Worm (Caenorhabditis elegans) whole organism, L4 larva: ENCODE results near the gene ptc-3.

Experiments
- F10B5.3 ChIP-seq: sonication (generic microtip); optimal IDR thresholded peaks from 2 replicates; lab custom pipeline; 2016; ENCODE audit warnings: mild to moderate bottlenecking, missing genetic modification characterization, missing compliant biosample characterization
- F44E2.7 ChIP-seq: fragments of 200-800 bp; sonication (Bioruptor generic); IDR thresholded peaks from 2 replicates; pipeline ENCODE4 v2.1.2; 2022; ENCODE audit warnings: missing genetic modification characterization, missing compliant biosample characterization
- F49E8.2 ChIP-seq: sonication (generic microtip); optimal IDR thresholded peaks from 2 replicates; lab custom pipeline; 2016; ENCODE audit warnings: missing compliant biosample characterization, mild to moderate bottlenecking, missing genetic modification characterization, borderline replicate concordance
- R02D3.7 ChIP-seq: fragments of 150-350 bp; sonication (generic microtip); optimal IDR thresholded peaks from 3 replicates; lab custom pipeline; 2014; ENCODE audit warnings: missing biosample characterization, missing genetic modification characterization
- Y75B8A.6 ChIP-seq: fragments of 200-800 bp; sonication (Bioruptor generic); IDR thresholded peaks from 2 replicates; pipeline ENCODE4 v1.3.6; 2022; ENCODE audit warnings: missing genetic modification reagents, missing genetic modification characterization, missing compliant biosample characterization
- ZK337.2 ChIP-seq: fragments of 200-800 bp; sonication (Bioruptor generic); IDR thresholded peaks from 2 replicates; pipeline ENCODE4 v1.3.6; 2022; ENCODE audit warnings: missing genetic modification reagents, missing genetic modification characterization, missing compliant biosample characterization
- ZK546.5 ChIP-seq, 2 experiments: sonication (generic microtip); optimal IDR thresholded peaks; 2 replicates each; lab custom pipeline; 2017; ENCODE audit warnings: missing biosample characterization in 2 of 2, missing genetic modification characterization in 2 of 2
- aha-1 ChIP-seq: fragments of 150-350 bp; peaks from one replicate; lab custom pipeline; 2014; ENCODE audit warnings: missing biosample characterization, missing genetic modification characterization
- ama-1 ChIP-seq: fragments of 150-350 bp; optimal IDR thresholded peaks from 2 replicates; lab custom pipeline; 2014; ENCODE audit warnings: inconsistent platforms, mixed read lengths
- attf-4 ChIP-seq: sonication (generic microtip); optimal IDR thresholded peaks from 3 replicates; lab custom pipeline; 2017; ENCODE audit warnings: missing biosample characterization, missing genetic modification characterization
- ceh-20 ChIP-seq: fragments of 200-800 bp; sonication (Bioruptor generic); IDR thresholded peaks from 2 replicates; pipeline ENCODE4 v1.3.6; 2022; ENCODE audit warnings: missing genetic modification reagents, missing genetic modification characterization, missing compliant biosample characterization
- ceh-32 ChIP-seq: sonication (generic microtip); optimal IDR thresholded peaks from 2 replicates; lab custom pipeline; 2016; ENCODE audit warnings: mild to moderate bottlenecking, missing genetic modification characterization, missing compliant biosample characterization; ENCODE audit not compliant: poor library complexity
- cey-2 ChIP-seq: sonication (generic microtip); optimal IDR thresholded peaks from 3 replicates; lab custom pipeline; 2017; ENCODE audit warnings: missing genetic modification characterization, mild to moderate bottlenecking, missing compliant biosample characterization, antibody characterized with exemption, borderline replicate concordance; ENCODE audit not compliant: insufficient read depth
- ctbp-1 ChIP-seq: fragments of 200-800 bp; sonication (Bioruptor generic); IDR thresholded peaks from 2 replicates; pipeline ENCODE4 v1.3.6; 2022; ENCODE audit warnings: missing genetic modification reagents, missing genetic modification characterization, missing compliant biosample characterization
- daf-16 ChIP-seq, 3 experiments: sonication (generic microtip); optimal IDR thresholded peaks; 2 replicates each; lab custom pipeline; 2016 to 2017; ENCODE audit warnings: missing genetic modification characterization in 3 of 3, missing genetic modification reagents in 3 of 3, mild to moderate bottlenecking in 2 of 3, missing compliant biosample characterization in 2 of 3, missing biosample characterization in 1 of 3, moderate library complexity in 1 of 3
- dmd-6 ChIP-seq: fragments of 200-800 bp; sonication (Bioruptor generic); IDR thresholded peaks from 2 replicates; pipeline ENCODE4 v1.3.6; 2022; ENCODE audit warnings: missing genetic modification reagents, missing genetic modification characterization, missing compliant biosample characterization
- dpl-1 ChIP-seq: fragments of 150-350 bp; optimal IDR thresholded peaks from 2 replicates; lab custom pipeline; 2014; ENCODE audit warnings: missing biosample characterization, missing genetic modification reagents, missing genetic modification characterization
- dve-1 ChIP-seq: sonication (generic microtip); optimal IDR thresholded peaks from 2 replicates; lab custom pipeline; 2017; ENCODE audit warnings: antibody characterized with exemption, mild to moderate bottlenecking, missing genetic modification characterization, missing compliant biosample characterization; ENCODE audit not compliant: insufficient read depth
- fkh-10 ChIP-seq: fragments of 150-350 bp; optimal IDR thresholded peaks from 2 replicates; lab custom pipeline; 2014; ENCODE audit warnings: missing biosample characterization, missing genetic modification reagents, missing genetic modification characterization
- gei-8 ChIP-seq: fragments of 200-800 bp; sonication (Bioruptor generic); optimal IDR thresholded peaks from 2 replicates; lab custom pipeline; 2018; ENCODE audit warnings: mild to moderate bottlenecking, missing genetic modification characterization, missing compliant biosample characterization
- hlh-11 ChIP-seq: fragments of 200-800 bp; sonication (Bioruptor generic); optimal IDR thresholded peaks from 2 replicates; lab custom pipeline; 2018; ENCODE audit warnings: mild to moderate bottlenecking, missing genetic modification characterization, missing compliant biosample characterization
- jun-1 ChIP-seq: fragments of 150-350 bp; optimal IDR thresholded peaks from 2 replicates; lab custom pipeline; 2014; ENCODE audit warnings: missing biosample characterization, missing genetic modification reagents, missing genetic modification characterization
- lin-1 ChIP-seq: fragments of 200-800 bp; sonication (Bioruptor generic); IDR thresholded peaks from 2 replicates; pipeline ENCODE4 v1.3.6; 2022; ENCODE audit warnings: missing genetic modification reagents, missing genetic modification characterization, missing compliant biosample characterization
- lin-38 ChIP-seq: fragments of 200-800 bp; sonication (Bioruptor generic); IDR thresholded peaks from 2 replicates; pipeline ENCODE4 v1.3.6; 2022; ENCODE audit warnings: missing genetic modification reagents, missing genetic modification characterization, missing compliant biosample characterization
- lin-39 ChIP-seq: fragments of 150-350 bp; optimal IDR thresholded peaks from 2 replicates; lab custom pipeline; 2014; ENCODE audit warnings: missing biosample characterization, missing genetic modification reagents, missing genetic modification characterization
- lir-3 ChIP-seq: sonication (generic microtip); optimal IDR thresholded peaks from 2 replicates; lab custom pipeline; 2016; ENCODE audit warnings: mild to moderate bottlenecking, missing genetic modification characterization, missing compliant biosample characterization
- lsy-2 ChIP-seq, 2 experiments: fragments of 150-350 bp in 1 of 2; sonication (generic microtip) in 1 of 2; optimal IDR thresholded peaks; 2 replicates each; lab custom pipeline; 2014 to 2017; ENCODE audit warnings: missing biosample characterization in 2 of 2, missing genetic modification characterization in 2 of 2
- madf-5 ChIP-seq, 2 experiments: fragments of 200-800 bp; sonication (Bioruptor generic); IDR thresholded peaks; 2 replicates each; pipeline ENCODE4 v1.3.6; 2022; ENCODE audit warnings: missing compliant biosample characterization in 2 of 2, missing genetic modification characterization in 2 of 2
- madf-9 ChIP-seq: fragments of 200-800 bp; sonication (Bioruptor generic); conservative IDR thresholded peaks from 2 replicates; pipeline ENCODE4 v1.3.6; 2022; ENCODE audit warnings: missing genetic modification reagents, missing genetic modification characterization, missing compliant biosample characterization
- mdl-1 ChIP-seq, 2 experiments: fragments of 150-350 bp in 1 of 2; sonication (generic microtip) in 1 of 2; optimal IDR thresholded peaks; 2 replicates each; lab custom pipeline; 2014 to 2017; ENCODE audit warnings: missing biosample characterization in 2 of 2, missing genetic modification characterization in 2 of 2
- mep-1 ChIP-seq: fragments of 150-350 bp; sonication (generic microtip); optimal IDR thresholded peaks from 3 replicates; lab custom pipeline; 2014; ENCODE audit warnings: missing biosample characterization, missing genetic modification characterization
- mes-2 ChIP-seq: sonication (generic microtip); optimal IDR thresholded peaks from 2 replicates; lab custom pipeline; 2016; ENCODE audit warnings: missing genotype, mild to moderate bottlenecking, missing genetic modification characterization, missing compliant biosample characterization; ENCODE audit not compliant: poor library complexity, severe bottlenecking
- mxl-2 ChIP-seq: fragments of 200-800 bp; sonication (Bioruptor generic); conservative IDR thresholded peaks from 2 replicates; pipeline ENCODE4 v1.3.6; 2022; ENCODE audit warnings: missing genetic modification reagents, missing genetic modification characterization, missing compliant biosample characterization
- nhr-102 ChIP-seq: sonication (generic microtip); optimal IDR thresholded peaks from 2 replicates; lab custom pipeline; 2016; ENCODE audit warnings: mild to moderate bottlenecking, missing genetic modification characterization, moderate library complexity, missing compliant biosample characterization
- nhr-11 ChIP-seq: fragments of 150-350 bp; optimal IDR thresholded peaks from 2 replicates; lab custom pipeline; 2014; ENCODE audit warnings: missing biosample characterization, missing genetic modification characterization
- nhr-111 ChIP-seq: fragments of 200-800 bp; sonication (Bioruptor generic); optimal IDR thresholded peaks from 2 replicates; lab custom pipeline; 2018; ENCODE audit warnings: mild to moderate bottlenecking, missing genetic modification characterization, missing compliant biosample characterization
- nhr-41 ChIP-seq: fragments of 200-800 bp; sonication (Bioruptor generic); IDR thresholded peaks from 2 replicates; pipeline ENCODE4 v1.3.6; 2022; ENCODE audit warnings: missing genetic modification reagents, missing genetic modification characterization, missing compliant biosample characterization
- nhr-42 ChIP-seq: fragments of 200-800 bp; sonication (Bioruptor generic); IDR thresholded peaks from 2 replicates; pipeline ENCODE4 v1.3.6; 2022; ENCODE audit warnings: missing genetic modification characterization, missing compliant biosample characterization
- nhr-77 ChIP-seq: fragments of 150-350 bp; optimal IDR thresholded peaks from 2 replicates; lab custom pipeline; 2014; ENCODE audit warnings: missing biosample characterization, missing genetic modification characterization
- pha-4 ChIP-seq, 2 experiments: fragments of 150-350 bp in 1 of 2; fragments of 200-800 bp in 1 of 2; sonication (Bioruptor generic) in 1 of 2; IDR thresholded peaks in 1 of 2; optimal IDR thresholded peaks in 1 of 2; 2 replicates each; pipeline versions ENCODE4 v1.3.6 to Lab custom; 2014 to 2022; ENCODE audit warnings: missing genetic modification characterization in 2 of 2, missing genetic modification reagents in 2 of 2, missing biosample characterization in 1 of 2, missing compliant biosample characterization in 1 of 2
- rbr-2 ChIP-seq: sonication (generic microtip); optimal IDR thresholded peaks from 2 replicates; lab custom pipeline; 2016; ENCODE audit warnings: missing genotype, missing genetic modification characterization, missing compliant biosample characterization
- saeg-2 ChIP-seq: fragments of 200-800 bp; sonication (Bioruptor generic); IDR thresholded peaks from 2 replicates; pipeline ENCODE4 v1.3.6; 2022; ENCODE audit warnings: missing genetic modification reagents, missing genetic modification characterization, missing compliant biosample characterization
- spr-3 ChIP-seq: fragments of 200-800 bp; sonication (Bioruptor generic); optimal IDR thresholded peaks from 2 replicates; lab custom pipeline; 2018; ENCODE audit warnings: mild to moderate bottlenecking, missing genetic modification characterization, missing compliant biosample characterization
- tra-1 ChIP-seq: fragments of 200-800 bp; sonication (Bioruptor generic); IDR thresholded peaks from 2 replicates; pipeline ENCODE4 v1.3.6; 2022; ENCODE audit warnings: missing genetic modification reagents, missing genetic modification characterization, missing compliant biosample characterization
- unc-130 ChIP-seq: sonication (generic microtip); optimal IDR thresholded peaks from 2 replicates; lab custom pipeline; 2016; ENCODE audit warnings: missing genetic modification reagents, missing genetic modification characterization, missing compliant biosample characterization
- unc-39 ChIP-seq: sonication (generic microtip); optimal IDR thresholded peaks from 2 replicates; lab custom pipeline; 2017; ENCODE audit warnings: missing biosample characterization, missing genetic modification characterization
- zip-2 ChIP-seq: fragments of 150-350 bp; optimal IDR thresholded peaks from 2 replicates; lab custom pipeline; 2014; ENCODE audit warnings: missing biosample characterization, missing genetic modification characterization
- ztf-7 ChIP-seq: fragments of 150-350 bp; optimal IDR thresholded peaks from 2 replicates; lab custom pipeline; 2014; ENCODE audit warnings: missing biosample characterization, missing genetic modification characterization

ptc-3 gene

DNA sequence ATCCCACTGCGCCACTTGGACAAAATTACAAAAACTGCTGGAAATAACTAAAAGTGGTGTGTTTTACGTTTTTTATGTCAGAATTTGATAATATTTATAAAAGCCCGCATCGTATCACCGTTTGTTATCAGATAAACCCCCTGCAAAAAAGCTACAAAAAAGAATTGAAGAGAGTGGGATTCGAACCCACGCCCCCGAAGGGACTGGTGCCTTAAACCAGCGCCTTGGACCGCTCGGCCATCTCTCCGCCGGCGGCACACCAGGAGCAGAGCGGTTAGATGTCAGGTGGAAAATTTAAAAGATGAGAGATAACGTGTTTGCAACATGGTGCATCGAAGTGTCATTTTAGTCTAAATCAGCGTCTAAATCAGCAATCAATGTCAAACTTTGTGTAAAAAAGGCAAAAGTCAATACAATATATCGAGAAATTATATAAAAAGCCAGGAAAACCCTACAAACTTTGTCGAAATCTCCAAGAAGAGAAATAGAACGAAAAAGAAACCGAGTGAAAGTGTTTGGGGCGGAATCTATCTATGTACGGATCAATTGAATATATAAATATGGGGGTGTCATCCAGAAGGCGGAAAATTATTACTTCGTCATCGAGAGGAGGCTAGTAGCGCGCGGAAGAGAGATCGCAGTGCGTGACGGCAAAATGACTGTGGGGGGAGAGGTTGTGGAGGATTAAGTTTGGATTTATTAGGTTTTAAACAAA lies 9.1 kb upstream of the ptc-3 start (continued):
- TF ChIP-seq rbr-2 (tag; lab: Kevin White, UChicago) (peak; percentile 3), lir-3 (tag; lab: Kevin White, UChicago) (no peak), fkh-10 (GFP tag; lab: Kevin White, UChicago) (no peak), aha-1 (tag; lab: Kevin White, UChicago) (peak; percentile 95), zip-2 (no peak), F49E8.2 (tag; lab: Kevin White, UChicago) (no peak), mep-1 (no peak), unc-130 (GFP tag; lab: Kevin White, UChicago) (no peak), madf-9 (GFP tag; lab: Robert Waterston, UW) (no peak), nhr-111 (GFP tag; lab: Kevin White, UChicago) (no peak), nhr-102 (tag; lab: Kevin White, UChicago) (peak; percentile 0), lin-1 (peak; percentile 38; the same call in 1 of the 2 replicates), ctbp-1 (GFP tag; lab: Robert Waterston, UW) (0 out of 2 replicates have a peak, but pooled peaks have one; percentile 23), dmd-6 (0 out of 2 replicates have a peak, but pooled peaks have one; percentile 22), F44E2.7 (no peak), daf-16 (GFP tag; optimal IDR thresholded peaks at IDR 0.05; lab: Kevin White, UChicago) (peak in 1 of 2 experiments; percentile 23), daf-16 (tag; optimal IDR thresholded peaks at IDR 0.05; lab: Kevin White, UChicago) (no peak), Y75B8A.6 (GFP tag; lab: Robert Waterston, UW) (no peak), dve-1 (tag; lab: Kevin White, UChicago) (no peak), mes-2 (tag; lab: Kevin White, UChicago) (peak; percentile 49), pha-4 (GFP tag; IDR thresholded peaks at IDR 0.05; lab: Robert Waterston, UW) (peak; percentile 75; the same call in 1 of the 2 replicates), pha-4 (tag; optimal IDR thresholded peaks at IDR 0.05; lab: Kevin White, UChicago) (no peak), nhr-41 (GFP tag; lab: Robert Waterston, UW) (no peak), lin-38 (GFP tag; lab: Robert Waterston, UW) (peak; percentile 67), tra-1 (GFP tag; lab: Robert Waterston, UW) (peak; percentile 60; the same call in 1 of the 2 replicates), gei-8 (no peak), spr-3 (GFP tag; lab: Kevin White, UChicago) (no peak), nhr-42 (0 out of 2 replicates have a peak, but pooled peaks have one; percentile 50), ama-1 (lab: Kevin White, UChicago) (no peak), F10B5.3 (peak; percentile 20), unc-39 (tag; lab: Kevin White, UChicago) (no peak), ceh-32 (no peak), ztf-7 (tag; lab: Kevin White, UChicago) (no peak), nhr-11 (no peak), lsy-2 (tag; optimal IDR thresholded peaks at IDR 0.05; lab: Kevin White, UChicago) (no peak), cey-2 (tag; lab: Kevin White, UChicago) (no peak), ZK546.5 (tag; optimal IDR thresholded peaks at IDR 0.05; lab: Kevin White, UChicago) (no peak), attf-4 (no peak), ceh-20 (no peak), lin-39 (no peak), mdl-1 (tag; optimal IDR thresholded peaks at IDR 0.05; lab: Kevin White, UChicago) (no peak), nhr-77 (tag; lab: Kevin White, UChicago) (no peak), ZK337.2 (peak; percentile 42; the same call in 1 of the 2 replicates), madf-5 (GFP tag; IDR thresholded peaks at IDR 0.05; lab: Robert Waterston, UW) (0 out of 4 replicates have a peak, but pooled peaks of 1 of the 2 experiments have one; percentile 60), saeg-2 (GFP tag; lab: Robert Waterston, UW) (no peak), jun-1 (tag; lab: Kevin White, UChicago) (no peak), mxl-2 (GFP tag; lab: Robert Waterston, UW) (no peak), R02D3.7 (tag; lab: Kevin White, UChicago) (no peak), dpl-1 (GFP tag; lab: Kevin White, UChicago) (no peak), hlh-11 (peak; percentile 14)
